Worm (Caenorhabditis elegans): Measurements from ENCODE around the gene Y17G7B.17.

- TF ChIP-seq nhr-76 (tag; optimal IDR thresholded peaks at IDR 0.05), result no peak
- TF ChIP-seq mdl-1 (tag; optimal IDR thresholded peaks at IDR 0.05), result no peak
- no peak for TF ChIP-seq rnt-1 (tag; optimal IDR thresholded peaks at IDR 0.05)
- TF ChIP-seq nhr-28 (tag; optimal IDR thresholded peaks at IDR 0.05), result no peak
- TF ChIP-seq unc-30 (tag; optimal IDR thresholded peaks at IDR 0.05), result no peak
- no peak for TF ChIP-seq pag-3 (tag; optimal IDR thresholded peaks at IDR 0.05; ENCODE audit: borderline replicate concordance, insufficient read depth)
Measured at ce11 chrII:12071243-12071642, 28.5 kb downstream of the Y17G7B.17 start.

Measured in whole organism, L1 larva.